Fruit fly (Drosophila melanogaster) whole organism: ENCODE data around the gene FoxL1.

ENCODE experiments used
- CG8478 ChIP-seq: fragments of >200 bp; optimal IDR thresholded peaks from 2 replicates; lab custom pipeline; 2018; ENCODE audit warnings: inconsistent platforms
- Dll ChIP-seq: fragments of >200 bp; optimal IDR thresholded peaks from 2 replicates; lab custom pipeline; 2017
- EcR ChIP-seq, 2 experiments: fragments of >200 bp; optimal IDR thresholded peaks; 2 replicates each; lab custom pipeline; 2017; ENCODE audit warnings: missing biosample characterization in 2 of 2, missing genetic modification characterization in 2 of 2, missing genetic modification reagents in 2 of 2
- pan ChIP-seq: fragments of >200 bp; optimal IDR thresholded peaks from 2 replicates; lab custom pipeline; 2017
- psq ChIP-seq: fragments of >200 bp; optimal IDR thresholded peaks from 2 replicates; lab custom pipeline; 2017
- usp ChIP-seq: fragments of >200 bp; optimal IDR thresholded peaks from 2 replicates; lab custom pipeline; 2017; ENCODE audit warnings: missing biosample characterization, missing genetic modification characterization, mixed read lengths

- TF ChIP-seq Dll (lab: Kevin White, UChicago) (no peak), pan (lab: Kevin White, UChicago) (no peak), EcR (GFP tag; optimal IDR thresholded peaks at IDR 0.05; lab: Kevin White, UChicago) (no peak), psq (lab: Kevin White, UChicago) (no peak), CG8478 (no peak), usp (GFP tag; lab: Kevin White, UChicago) (no peak)
Measured at dm6 chr3L:3976438-3976837, 42.2 kb upstream of the FoxL1 start.
